Worm (Caenorhabditis elegans): ENCODE data around the gene let-19.

Gene let-19

ce11 chrII:8821140-8821595 is 50.4 kb downstream of the let-19 start, which contains the start of gene F46C5.1:
Gene F46C5.1 (minus strand): TSS chrII:8821190.
- TF ChIP-seq nhr-28 (tag; optimal IDR thresholded peaks at IDR 0.05) (no peak), tbx-8 (GFP tag; optimal IDR thresholded peaks at IDR 0.05) (no peak), hlh-1 (tag; optimal IDR thresholded peaks at IDR 0.05) (no peak), nhr-237 (tag; optimal IDR thresholded peaks at IDR 0.05) (no peak), mep-1 (tag; optimal IDR thresholded peaks at IDR 0.05) (no peak)

- no peak for TF ChIP-seq snpc-4 (tag; optimal IDR thresholded peaks at IDR 0.05)
- no peak for TF ChIP-seq unc-62 (GFP tag; optimal IDR thresholded peaks at IDR 0.05)
- TF ChIP-seq nhr-237 (tag; optimal IDR thresholded peaks at IDR 0.05), result no peak
- TF ChIP-seq unc-39 (tag; optimal IDR thresholded peaks at IDR 0.05), result no peak
- TF ChIP-seq mab-5 (tag; optimal IDR thresholded peaks at IDR 0.05), result no peak
- TF ChIP-seq nhr-76 (tag; optimal IDR thresholded peaks at IDR 0.05), result no peak
- TF ChIP-seq mls-2 (tag; optimal IDR thresholded peaks at IDR 0.05), result no peak
- TF ChIP-seq hlh-1 (tag; optimal IDR thresholded peaks at IDR 0.05), result no peak
Observed at ce11 chrII:8822711-8823110, 51.9 kb downstream of the let-19 start.

- TF ChIP-seq elt-3 (tag; optimal IDR thresholded peaks at IDR 0.05), result no peak
- TF ChIP-seq bed-3 (GFP tag; optimal IDR thresholded peaks at IDR 0.05), result no peak
- TF ChIP-seq lin-13 (tag; optimal IDR thresholded peaks at IDR 0.05), result no peak
- TF ChIP-seq flh-1 (GFP tag; optimal IDR thresholded peaks at IDR 0.05), result no peak
- no peak for TF ChIP-seq cnd-1 (tag; optimal IDR thresholded peaks at IDR 0.05)
- TF ChIP-seq unc-39 (tag; optimal IDR thresholded peaks at IDR 0.05), result no peak
- no peak for TF ChIP-seq elt-1 (tag; optimal IDR thresholded peaks at IDR 0.05; ENCODE audit: borderline replicate concordance, insufficient read depth)
- no peak for TF ChIP-seq ceh-83 (GFP tag; optimal IDR thresholded peaks at IDR 0.05)
- no peak for TF ChIP-seq mls-2 (tag; optimal IDR thresholded peaks at IDR 0.05)
- no peak for TF ChIP-seq sem-2 (GFP tag; optimal IDR thresholded peaks at IDR 0.05)
- TF ChIP-seq pha-4 (tag; optimal IDR thresholded peaks at IDR 0.05), result no peak
- no peak for TF ChIP-seq ceh-43 (GFP tag; optimal IDR thresholded peaks at IDR 0.05)
- no peak for TF ChIP-seq lin-32 (GFP tag; optimal IDR thresholded peaks at IDR 0.05)
- TF ChIP-seq unc-62 (GFP tag; optimal IDR thresholded peaks at IDR 0.05), result no peak
- TF ChIP-seq ham-2 (GFP tag; optimal IDR thresholded peaks at IDR 0.05), result no peak
- TF ChIP-seq nhr-12 (tag; optimal IDR thresholded peaks at IDR 0.05), result no peak
- no peak for TF ChIP-seq unc-120 (tag; optimal IDR thresholded peaks at IDR 0.05; ENCODE audit: poor library complexity, severe bottlenecking)
- TF ChIP-seq sptf-1 (tag; optimal IDR thresholded peaks at IDR 0.05), result no peak
Observed at ce11 chrII:8825769-8826168, 55.0 kb downstream of the let-19 start, which contains the start of gene nas-25. Gene nas-25 (plus strand): TSS chrII:8826069.

ce11 chrII:8829189-8829588 is 58.4 kb downstream of the let-19 start, which contains the start of gene F46C5.2:
Gene F46C5.2 (minus strand): TSS chrII:8829289.
- no peak for TF ChIP-seq mep-1 (tag; optimal IDR thresholded peaks at IDR 0.05)
- no peak for TF ChIP-seq lin-32 (GFP tag; optimal IDR thresholded peaks at IDR 0.05)
- no peak for TF ChIP-seq ces-1 (GFP tag; optimal IDR thresholded peaks at IDR 0.05)
- TF ChIP-seq nhr-28 (tag; optimal IDR thresholded peaks at IDR 0.05), result no peak
- TF ChIP-seq mls-2 (tag; optimal IDR thresholded peaks at IDR 0.05), result no peak

- TF ChIP-seq ces-1 (GFP tag; optimal IDR thresholded peaks at IDR 0.05), result peak; percentile 65
- no peak for TF ChIP-seq nhr-76 (tag; optimal IDR thresholded peaks at IDR 0.05)
Observed at ce11 chrII:8830917-8831316, 60.1 kb downstream of the let-19 start.

Data from whole organism, mixed stage, embryonic.